Fruit fly (Drosophila melanogaster) whole organism, embryonic: ENCODE data around the gene ebd1.

Experiments used
- ATbp ChIP-seq: fragments of 200-800 bp; sonication (Bioruptor generic); optimal IDR thresholded peaks from 2 replicates; lab custom pipeline; 2017; ENCODE audit warnings: missing biosample characterization, mild to moderate bottlenecking, missing genetic modification characterization, missing genetic modification reagents
- Atf3 ChIP-seq: fragments of 200-800 bp; sonication (Bioruptor generic); optimal IDR thresholded peaks from 3 replicates; lab custom pipeline; 2016; ENCODE audit warnings: missing biosample characterization, missing genetic modification characterization
- C15 ChIP-seq: fragments of 200-800 bp; sonication (Bioruptor generic); IDR thresholded peaks from 3 replicates; pipeline ENCODE4 v1.3.6; 2022; ENCODE audit warnings: missing biosample characterization, missing genetic modification characterization
- CG10431 ChIP-seq: fragments of 200-800 bp; sonication (Bioruptor generic); optimal IDR thresholded peaks from 3 replicates; lab custom pipeline; 2018; ENCODE audit warnings: missing biosample characterization, mild to moderate bottlenecking, missing genetic modification characterization
- CG11247 ChIP-seq: fragments of 200-800 bp; sonication (Bioruptor generic); IDR thresholded peaks from 2 replicates; pipeline ENCODE4 v1.3.6; 2022; ENCODE audit warnings: missing biosample characterization, missing genetic modification characterization
- CG12659 ChIP-seq: fragments of 200-800 bp; sonication (Bioruptor generic); optimal IDR thresholded peaks from 3 replicates; lab custom pipeline; 2017; ENCODE audit warnings: mild to moderate bottlenecking, missing biosample characterization, missing genetic modification reagents, missing genetic modification characterization
- CG12942 ChIP-seq: fragments of 200-800 bp; sonication (Bioruptor generic); optimal IDR thresholded peaks from 3 replicates; lab custom pipeline; 2016; ENCODE audit warnings: missing biosample characterization, missing genetic modification characterization
- CG13123 ChIP-seq: fragments of 200-800 bp; sonication (Bioruptor generic); optimal IDR thresholded peaks from 2 replicates; lab custom pipeline; 2016; ENCODE audit warnings: missing biosample characterization, missing genetic modification characterization
- CG14014 ChIP-seq: fragments of 200-800 bp; sonication (Bioruptor generic); IDR thresholded peaks from 2 replicates; pipeline ENCODE4 v1.3.6; 2022; ENCODE audit warnings: missing biosample characterization, missing genetic modification characterization
- CG15011 ChIP-seq: fragments of 200-800 bp; sonication (Bioruptor generic); optimal IDR thresholded peaks from 3 replicates; lab custom pipeline; 2018; ENCODE audit warnings: missing biosample characterization, mild to moderate bottlenecking, missing genetic modification characterization
- CG15269 ChIP-seq: fragments of 200-800 bp; sonication (Bioruptor generic); optimal IDR thresholded peaks from 2 replicates; lab custom pipeline; 2018; ENCODE audit warnings: missing biosample characterization, mild to moderate bottlenecking, missing genetic modification characterization, moderate library complexity
- CG17385 ChIP-seq: fragments of 200-800 bp; sonication (Bioruptor generic); optimal IDR thresholded peaks from 3 replicates; lab custom pipeline; 2018; ENCODE audit warnings: missing biosample characterization, mild to moderate bottlenecking, missing genetic modification characterization
- CG17802 ChIP-seq: fragments of 200-800 bp; sonication (Bioruptor generic); optimal IDR thresholded peaks from 2 replicates; lab custom pipeline; 2018; ENCODE audit warnings: missing biosample characterization, mild to moderate bottlenecking, missing genetic modification characterization, moderate library complexity
- CG1792 ChIP-seq: fragments of 200-800 bp; sonication (Bioruptor generic); optimal IDR thresholded peaks from 2 replicates; lab custom pipeline; 2016; ENCODE audit warnings: missing biosample characterization, missing genetic modification characterization
- CG1832 ChIP-seq: fragments of 200-800 bp; sonication (Bioruptor generic); optimal IDR thresholded peaks from 2 replicates; lab custom pipeline; 2017; ENCODE audit warnings: missing biosample characterization, mild to moderate bottlenecking, missing genetic modification characterization, inconsistent platforms
- CG30403 ChIP-seq: fragments of 200-800 bp; sonication (Bioruptor generic); optimal IDR thresholded peaks from 3 replicates; lab custom pipeline; 2016; ENCODE audit warnings: missing biosample characterization, missing genetic modification characterization
- CG30431 ChIP-seq: fragments of 200-800 bp; sonication (Bioruptor generic); optimal IDR thresholded peaks from 2 replicates; lab custom pipeline; 2017; ENCODE audit warnings: missing biosample characterization, missing genetic modification characterization
- CG31388 ChIP-seq: fragments of 200-800 bp; sonication (Bioruptor generic); optimal IDR thresholded peaks from 2 replicates; lab custom pipeline; 2016; ENCODE audit warnings: missing biosample characterization, missing genetic modification characterization
- CG34376 ChIP-seq: fragments of 200-800 bp; sonication (Bioruptor generic); optimal IDR thresholded peaks from 2 replicates; lab custom pipeline; 2018; ENCODE audit warnings: missing biosample characterization, mild to moderate bottlenecking, missing genetic modification characterization
- CG4820 ChIP-seq: fragments of 200-800 bp; sonication (Bioruptor generic); optimal IDR thresholded peaks from 3 replicates; lab custom pipeline; 2016; ENCODE audit warnings: missing biosample characterization, missing genetic modification characterization
- CG5245 ChIP-seq: fragments of 200-800 bp; sonication (Bioruptor generic); optimal IDR thresholded peaks from 3 replicates; lab custom pipeline; 2016; ENCODE audit warnings: missing biosample characterization, missing genetic modification characterization
- CG6791 ChIP-seq: fragments of 200-800 bp; sonication (Bioruptor generic); IDR thresholded peaks from 3 replicates; pipeline ENCODE4 v1.3.6; 2022; ENCODE audit warnings: missing biosample characterization, missing genetic modification characterization; ENCODE audit not compliant: partially characterized antibody
- CG8924 ChIP-seq: fragments of 200-800 bp; optimal IDR thresholded peaks from 3 replicates; lab custom pipeline; 2019; ENCODE audit warnings: missing biosample characterization, mild to moderate bottlenecking, missing genetic modification characterization, moderate library complexity
- CG9876 ChIP-seq: fragments of 200-800 bp; sonication (Bioruptor generic); optimal IDR thresholded peaks from 2 replicates; lab custom pipeline; 2016; ENCODE audit warnings: missing biosample characterization, missing genetic modification characterization
- Dad ChIP-seq: fragments of 200-800 bp; sonication (Bioruptor generic); optimal IDR thresholded peaks from 3 replicates; lab custom pipeline; 2016; ENCODE audit warnings: missing biosample characterization, missing genetic modification characterization
- Dfd ChIP-seq, 2 experiments: fragments of >200 bp; optimal IDR thresholded peaks; 2 replicates each; lab custom pipeline; 2017; ENCODE audit warnings: missing biosample characterization in 2 of 2, missing genetic modification characterization in 2 of 2
- Dp ChIP-seq: fragments of 200-800 bp; sonication (Bioruptor generic); optimal IDR thresholded peaks from 2 replicates; lab custom pipeline; 2018; ENCODE audit warnings: missing biosample characterization, mild to moderate bottlenecking, missing genetic modification characterization, moderate library complexity
- E2f1 ChIP-seq: fragments of 200-800 bp; sonication (Bioruptor generic); IDR thresholded peaks from 2 replicates; pipeline ENCODE4 v1.3.6; 2022; ENCODE audit warnings: missing biosample characterization, missing genetic modification characterization
- E2f2 ChIP-seq: fragments of 200-800 bp; sonication (Bioruptor generic); IDR thresholded peaks from 2 replicates; pipeline ENCODE4 v1.3.6; 2022; ENCODE audit warnings: missing biosample characterization, missing genetic modification characterization
- Ets97D ChIP-seq: fragments of 200-800 bp; sonication (Bioruptor generic); optimal IDR thresholded peaks from 3 replicates; lab custom pipeline; 2016; ENCODE audit warnings: missing biosample characterization, missing genetic modification characterization
- Fer2 ChIP-seq: fragments of 200-800 bp; sonication (Bioruptor generic); optimal IDR thresholded peaks from 2 replicates; lab custom pipeline; 2018; ENCODE audit warnings: missing biosample characterization, mild to moderate bottlenecking, missing genetic modification characterization, moderate library complexity
- MBD-R2 ChIP-seq: fragments of 200-800 bp; sonication (Bioruptor generic); IDR thresholded peaks from 2 replicates; pipeline ENCODE4 v1.3.6; 2022; ENCODE audit warnings: missing biosample characterization, missing genetic modification characterization
- Neu2 ChIP-seq: fragments of 200-800 bp; sonication (Bioruptor generic); optimal IDR thresholded peaks from 3 replicates; lab custom pipeline; 2016; ENCODE audit warnings: missing biosample characterization, missing genetic modification characterization, borderline replicate concordance
- abd-A ChIP-seq: fragments of 200-800 bp; sonication (Bioruptor generic); optimal IDR thresholded peaks from 3 replicates; lab custom pipeline; 2019; ENCODE audit warnings: missing biosample characterization, mild to moderate bottlenecking, missing genetic modification characterization, moderate library complexity
- ash1 ChIP-seq: fragments of 200-800 bp; sonication (Bioruptor generic); optimal IDR thresholded peaks from 2 replicates; lab custom pipeline; 2018; ENCODE audit warnings: missing biosample characterization, mild to moderate bottlenecking, missing genetic modification characterization
- bbx ChIP-seq: fragments of 200-800 bp; sonication (Bioruptor generic); IDR thresholded peaks from 2 replicates; pipeline ENCODE4 v1.3.6; 2022; ENCODE audit warnings: missing biosample characterization, missing genetic modification characterization; ENCODE audit not compliant: partially characterized antibody
- bowl ChIP-seq: fragments of 200-800 bp; sonication (Bioruptor generic); IDR thresholded peaks from 2 replicates; pipeline ENCODE4 v1.3.6; 2022; ENCODE audit warnings: missing biosample characterization, missing genetic modification characterization
- crc ChIP-seq: fragments of 200-800 bp; sonication (Bioruptor generic); optimal IDR thresholded peaks from 2 replicates; lab custom pipeline; 2016; ENCODE audit warnings: missing biosample characterization, missing genetic modification characterization
- gro ChIP-seq: fragments of 200-800 bp; sonication (Bioruptor generic); optimal IDR thresholded peaks from 2 replicates; lab custom pipeline; 2016; ENCODE audit warnings: missing biosample characterization, missing genetic modification characterization
- lola ChIP-seq, 3 experiments: fragments of >200 bp in 2 of 3; fragments of 200-800 bp in 1 of 3; sonication (Bioruptor generic) in 1 of 3; optimal IDR thresholded peaks; 2 replicates each; lab custom pipeline; 2017 to 2019; ENCODE audit warnings: missing biosample characterization in 3 of 3, missing genetic modification characterization in 3 of 3, mild to moderate bottlenecking in 1 of 3, moderate library complexity in 1 of 3
- nerfin-2 ChIP-seq: fragments of 200-800 bp; sonication (Bioruptor generic); IDR thresholded peaks from 2 replicates; pipeline ENCODE4 v1.3.6; 2022; ENCODE audit warnings: missing biosample characterization, missing genetic modification characterization; ENCODE audit not compliant: partially characterized antibody
- oc ChIP-seq: fragments of 200-800 bp; sonication (Bioruptor generic); optimal IDR thresholded peaks from 2 replicates; lab custom pipeline; 2018; ENCODE audit warnings: missing biosample characterization, mild to moderate bottlenecking, missing genetic modification characterization, moderate library complexity
- p53 ChIP-seq: fragments of 200-800 bp; sonication (Bioruptor generic); optimal IDR thresholded peaks from 2 replicates; lab custom pipeline; 2016; ENCODE audit warnings: missing biosample characterization, missing genetic modification characterization
- pnt ChIP-seq: fragments of 200-800 bp; sonication (Bioruptor generic); optimal IDR thresholded peaks from 3 replicates; lab custom pipeline; 2016; ENCODE audit warnings: missing biosample characterization, missing genetic modification characterization
- slp2 ChIP-seq: fragments of 200-800 bp; sonication (Bioruptor generic); optimal IDR thresholded peaks from 2 replicates; lab custom pipeline; 2016; ENCODE audit warnings: missing biosample characterization, missing genetic modification characterization
- sr ChIP-seq: fragments of 200-800 bp; sonication (Bioruptor generic); IDR thresholded peaks from 3 replicates; pipeline ENCODE4 v1.3.6; 2022; ENCODE audit warnings: missing biosample characterization, missing genetic modification characterization
- tin ChIP-seq: fragments of 200-800 bp; sonication (Bioruptor generic); optimal IDR thresholded peaks from 3 replicates; lab custom pipeline; 2016; ENCODE audit warnings: missing biosample characterization, missing genetic modification characterization
- vfl ChIP-seq: fragments of 200-800 bp; sonication (Bioruptor generic); optimal IDR thresholded peaks from 2 replicates; lab custom pipeline; 2016; ENCODE audit warnings: missing biosample characterization, missing genetic modification characterization
- zfh1 ChIP-seq: fragments of 200-800 bp; sonication (Bioruptor generic); IDR thresholded peaks from 3 replicates; pipeline ENCODE4 v1.3.6; 2022; ENCODE audit warnings: missing biosample characterization, missing genetic modification characterization

The ebd1 gene

DNA sequence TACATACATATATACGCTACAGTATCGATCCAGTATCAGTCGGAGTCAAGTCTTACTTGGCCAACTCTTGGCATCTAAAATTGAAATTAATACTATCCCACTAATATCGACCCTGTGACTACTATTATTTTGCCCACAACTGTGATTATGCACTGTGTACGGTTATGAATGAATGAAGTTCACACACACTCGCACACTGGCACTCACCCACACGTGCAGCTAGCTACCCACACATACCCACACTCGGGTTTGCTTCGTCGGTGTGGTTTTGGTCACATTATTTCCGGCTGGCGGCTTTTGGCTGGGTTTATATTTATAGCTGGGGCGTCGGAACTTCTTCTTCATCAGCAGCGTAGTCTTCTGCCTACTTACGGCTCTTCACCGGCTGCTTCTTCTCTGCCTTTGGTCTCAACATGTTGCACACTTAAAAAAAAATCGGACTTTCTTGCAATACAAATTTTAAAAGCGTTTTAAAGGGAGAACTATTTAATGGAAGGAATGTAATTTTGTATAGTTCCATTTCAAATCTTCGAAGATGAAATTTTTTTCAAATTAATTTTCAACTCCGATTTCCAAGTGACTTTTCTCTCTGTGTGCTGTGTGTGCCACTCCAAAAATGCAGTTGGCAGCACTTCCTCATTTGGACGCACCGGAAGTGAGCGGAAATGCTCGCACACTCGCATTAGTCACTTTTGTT, 50.9 kb downstream of the ebd1 start (continued):
- TF ChIP-seq C15 (0 out of 3 replicates have a peak, but pooled peaks have one; percentile 54), p53 (GFP tag; lab: Kevin White, UChicago) (peak; percentile 79), CG15011 (GFP tag; lab: Kevin White, UChicago) (peak; percentile 73), Ets97D (GFP tag; lab: Kevin White, UChicago) (peak; percentile 76), abd-A (no peak), CG34376 (no peak), Dad (GFP tag; lab: Kevin White, UChicago) (peak; percentile 84), E2f1 (GFP tag; lab: Robert Waterston, UW) (peak; percentile 87), Fer2 (peak; percentile 50), vfl (GFP tag; lab: Kevin White, UChicago) (peak; percentile 28), Dp (GFP tag; lab: Kevin White, UChicago) (no peak), CG12942 (GFP tag; lab: Kevin White, UChicago) (peak; percentile 91), CG1832 (no peak), zfh1 (GFP tag; lab: Robert Waterston, UW) (peak; percentile 95), sr (GFP tag; lab: Robert Waterston, UW) (peak; percentile 87), tin (GFP tag; lab: Kevin White, UChicago) (peak; percentile 92), E2f2 (GFP tag; lab: Robert Waterston, UW) (peak; percentile 72), CG9876 (peak; percentile 88), CG1792 (GFP tag; lab: Kevin White, UChicago) (peak; percentile 88), lola (GFP tag; optimal IDR thresholded peaks at IDR 0.05; lab: Kevin White, UChicago) (peak in 1 of 3 experiments; percentile 96), CG17802 (tag; lab: Kevin White, UChicago) (peak; percentile 78), CG12659 (GFP tag; lab: Kevin White, UChicago) (peak; percentile 89), gro (peak; percentile 24), ash1 (no peak), CG31388 (peak; percentile 71), crc (peak; percentile 92), bowl (GFP tag; lab: Robert Waterston, UW) (peak; percentile 76), CG4820 (GFP tag; lab: Kevin White, UChicago) (peak; percentile 93), Atf3 (GFP tag; lab: Kevin White, UChicago) (peak; percentile 93), CG17385 (peak; percentile 91), CG6791 (GFP tag; lab: Robert Waterston, UW) (no peak), CG30403 (GFP tag; lab: Kevin White, UChicago) (peak; percentile 91), CG11247 (peak; percentile 87), CG14014 (peak; percentile 77), ATbp (GFP tag; lab: Kevin White, UChicago) (peak; percentile 94), CG15269 (tag; lab: Kevin White, UChicago) (peak; percentile 85), Dfd (GFP tag; optimal IDR thresholded peaks at IDR 0.05; lab: Kevin White, UChicago) (no peak), nerfin-2 (GFP tag; lab: Robert Waterston, UW) (no peak), Neu2 (GFP tag; lab: Kevin White, UChicago) (peak; percentile 68), CG5245 (GFP tag; lab: Kevin White, UChicago) (peak; percentile 89), slp2 (peak; percentile 89), CG10431 (GFP tag; lab: Kevin White, UChicago) (peak; percentile 90), pnt (GFP tag; lab: Kevin White, UChicago) (peak; percentile 94), CG30431 (GFP tag; lab: Kevin White, UChicago) (peak; percentile 91), CG8924 (peak; percentile 91), MBD-R2 (no peak; the same call in 1 of the 2 replicates), bbx (GFP tag; lab: Robert Waterston, UW) (no peak), CG13123 (peak; percentile 92), oc (peak; percentile 91)
